Worm (Caenorhabditis elegans): ENCODE measurements around the gene cnc-8.

DNA sequence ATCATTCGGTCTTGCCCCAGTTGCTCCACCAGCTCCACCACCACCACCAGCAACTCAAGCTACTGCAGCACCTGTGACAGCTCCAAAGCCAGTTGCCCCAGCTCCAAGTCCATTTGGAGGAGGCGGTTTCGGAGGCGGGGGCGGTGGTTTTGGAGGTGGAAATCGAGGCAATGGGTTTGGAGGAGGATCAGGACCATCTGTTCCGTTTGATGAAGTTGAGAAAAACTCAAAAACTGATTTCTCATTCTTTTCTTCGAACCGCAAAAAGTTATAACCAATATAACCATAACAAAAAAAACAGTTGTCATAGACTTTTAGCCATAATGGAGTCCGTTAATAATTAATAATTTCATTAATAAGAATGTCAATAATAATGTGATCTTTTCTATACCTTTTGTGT, 15.0 kb downstream of the cnc-8 start:
- TF ChIP-seq nhr-84 (tag; optimal IDR thresholded peaks at IDR 0.05) (no peak), nhr-237 (tag; optimal IDR thresholded peaks at IDR 0.05) (no peak), F16B12.6 (tag; optimal IDR thresholded peaks at IDR 0.05) (no peak), vab-15 (tag; optimal IDR thresholded peaks at IDR 0.05) (no peak), lir-3 (tag; optimal IDR thresholded peaks at IDR 0.05; ENCODE audit: poor library complexity) (no peak), fos-1 (tag; optimal IDR thresholded peaks at IDR 0.05) (no peak), pqm-1 (tag; optimal IDR thresholded peaks at IDR 0.05) (no peak), grh-1 (GFP tag; IDR thresholded peaks at IDR 0.05) (no peak), egl-27 (tag; optimal IDR thresholded peaks at IDR 0.05) (no peak), lin-39 (tag; optimal IDR thresholded peaks at IDR 0.05) (no peak)
